Worm (Caenorhabditis elegans): ENCODE data around the gene M153.5.

- TF ChIP-seq B0310.2 (tag; optimal IDR thresholded peaks at IDR 0.05) = no peak
- no peak for TF ChIP-seq ama-1 (optimal IDR thresholded peaks at IDR 0.05)
- TF ChIP-seq tra-4 (tag; optimal IDR thresholded peaks at IDR 0.05) = no peak
- TF ChIP-seq ceh-13 (GFP tag; optimal IDR thresholded peaks at IDR 0.05) = no peak
- no peak for TF ChIP-seq F13C5.2 (tag; optimal IDR thresholded peaks at IDR 0.05)
- no peak for TF ChIP-seq flt-1 (GFP tag; IDR thresholded peaks at IDR 0.05)
- TF ChIP-seq hmbx-1 (tag; optimal IDR thresholded peaks at IDR 0.05) = no peak
- TF ChIP-seq pes-1 (GFP tag; IDR thresholded peaks at IDR 0.05) = no peak
Measured at ce11 chrX:12160002-12160690, 16.4 kb downstream of the M153.5 start, which contains the start of gene F57G12.2.

Data from whole organism, early embryonic.